Fruit fly (Drosophila melanogaster): ENCODE measurements around the gene mtrm.

The mtrm gene

DNA sequence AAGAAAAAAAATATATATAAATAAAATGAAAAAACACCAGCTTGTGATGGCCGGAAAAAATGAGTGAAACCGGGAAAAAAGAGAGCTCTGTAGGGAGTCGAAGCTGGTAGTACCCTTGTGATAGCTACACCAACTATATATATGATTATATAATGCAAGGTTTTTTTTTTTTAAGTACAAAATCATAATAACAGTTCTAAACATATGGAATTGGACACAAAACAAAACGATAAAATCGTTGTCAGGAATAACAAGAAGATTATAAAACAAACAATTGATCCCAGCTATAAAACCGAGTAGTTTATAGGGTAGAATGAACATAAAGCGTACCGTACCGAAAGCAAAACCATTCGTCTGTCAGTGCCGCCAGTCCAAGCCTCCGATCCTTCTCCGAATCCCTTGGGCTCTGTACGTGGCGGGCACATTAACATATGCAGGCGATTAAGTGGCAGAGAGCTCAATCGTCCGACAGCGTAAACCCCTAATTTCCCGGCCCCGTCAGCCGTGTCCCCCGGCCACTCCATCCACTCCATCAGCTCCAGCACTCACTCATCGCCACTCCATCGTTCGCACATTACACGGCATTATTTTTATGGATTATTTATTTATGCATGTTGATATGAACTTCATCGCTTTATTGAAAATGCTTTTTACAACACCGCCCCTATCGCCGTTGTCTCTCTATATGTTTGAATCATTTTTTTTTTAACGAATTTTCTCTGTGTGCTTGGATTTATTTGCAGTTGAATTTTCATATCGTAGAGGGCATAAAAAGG is 48.6 kb downstream of the mtrm start:
- TF ChIP-seq Sox102F (GFP tag; optimal IDR thresholded peaks at IDR 0.05) = no peak
- no peak for TF ChIP-seq Nf-YC (tag; optimal IDR thresholded peaks at IDR 0.05)
- TF ChIP-seq D19B (GFP tag; optimal IDR thresholded peaks at IDR 0.05) = peak; percentile 70
- peak; percentile 8 for TF ChIP-seq sqz (GFP tag; optimal IDR thresholded peaks at IDR 0.05)
- no peak for TF ChIP-seq Mrtf (GFP tag; IDR thresholded peaks at IDR 0.05)
- no peak for TF ChIP-seq CG7963 (GFP tag; IDR thresholded peaks at IDR 0.05; ENCODE audit: partially characterized antibody)
- TF ChIP-seq Dll (GFP tag; IDR thresholded peaks at IDR 0.05; ENCODE audit: partially characterized antibody) = 0 out of 4 replicates have a peak, but pooled peaks have one; percentile 12
- peak; percentile 37 for TF ChIP-seq twi (tag; optimal IDR thresholded peaks at IDR 0.05)
- no peak for TF ChIP-seq danr (GFP tag; IDR thresholded peaks at IDR 0.05)
- peak; percentile 71 for TF ChIP-seq z (GFP tag; IDR thresholded peaks at IDR 0.05)
- TF ChIP-seq CG16779 (GFP tag; IDR thresholded peaks at IDR 0.05) = no peak
- TF ChIP-seq CG11247 (GFP tag; IDR thresholded peaks at IDR 0.05) = no peak
- peak; percentile 59; the same call in 1 of the 2 replicates for TF ChIP-seq vvl (GFP tag; IDR thresholded peaks at IDR 0.05)
- TF ChIP-seq NC2β (GFP tag; optimal IDR thresholded peaks at IDR 0.05) = no peak
- peak; percentile 3 for TF ChIP-seq Dek (tag; optimal IDR thresholded peaks at IDR 0.05)
- TF ChIP-seq gcm (GFP tag; optimal IDR thresholded peaks at IDR 0.05) = peak; percentile 44
- peak; percentile 45; the same call in 2 of the 3 replicates for TF ChIP-seq row (GFP tag; IDR thresholded peaks at IDR 0.05)
- peak; percentile 39 for TF ChIP-seq gsb-n (tag; optimal IDR thresholded peaks at IDR 0.05)
- TF ChIP-seq tgo (GFP tag; IDR thresholded peaks at IDR 0.05) = no peak
- TF ChIP-seq luna (GFP tag; optimal IDR thresholded peaks at IDR 0.05) = no peak
- TF ChIP-seq CG1529 (GFP tag; optimal IDR thresholded peaks at IDR 0.05) = no peak
- TF ChIP-seq ind (GFP tag; optimal IDR thresholded peaks at IDR 0.05) = no peak
- TF ChIP-seq pzg (GFP tag; optimal IDR thresholded peaks at IDR 0.05) = no peak
- no peak for TF ChIP-seq pros (GFP tag; optimal IDR thresholded peaks at IDR 0.05)
- TF ChIP-seq Pdp1 (GFP tag; optimal IDR thresholded peaks at IDR 0.05) = peak in 1 of 2 experiments; percentile 72
- TF ChIP-seq chinmo (GFP tag; IDR thresholded peaks at IDR 0.05; ENCODE audit: partially characterized antibody) = no peak
- TF ChIP-seq Sry-β (GFP tag; optimal IDR thresholded peaks at IDR 0.05) = no peak
- TF ChIP-seq CG2875 (GFP tag; optimal IDR thresholded peaks at IDR 0.05) = no peak
- TF ChIP-seq kni (GFP tag; optimal IDR thresholded peaks at IDR 0.05) = peak; percentile 89
- TF ChIP-seq lola (GFP tag; optimal IDR thresholded peaks at IDR 0.05) = no peak
- peak; percentile 8 for TF ChIP-seq CG12391 (tag; optimal IDR thresholded peaks at IDR 0.05)
- no peak for TF ChIP-seq Atf6 (GFP tag; IDR thresholded peaks at IDR 0.05)
- no peak for TF ChIP-seq vfl (GFP tag; optimal IDR thresholded peaks at IDR 0.05)
- TF ChIP-seq nerfin-1 (tag; optimal IDR thresholded peaks at IDR 0.05) = no peak
- TF ChIP-seq D19A (tag; optimal IDR thresholded peaks at IDR 0.05) = peak; percentile 45
- peak; percentile 88 for TF ChIP-seq oc (tag; optimal IDR thresholded peaks at IDR 0.05)
- TF ChIP-seq chm (GFP tag; IDR thresholded peaks at IDR 0.05) = peak; percentile 56; the same call in 1 of the 2 replicates
- TF ChIP-seq sens (GFP tag) = peak; percentile 77
- TF ChIP-seq dmrt11E (tag; optimal IDR thresholded peaks at IDR 0.05) = peak; percentile 22
- TF ChIP-seq CG2199 (GFP tag; IDR thresholded peaks at IDR 0.05) = 0 out of 3 replicates have a peak, but pooled peaks have one; percentile 61
